Worm (Caenorhabditis elegans) whole organism, midembryonic: Measurements from ENCODE around the gene F53F4.16.

ENCODE experiments used
- T22C8.4 ChIP-seq: fragments of 200-800 bp; sonication (Bioruptor generic); IDR thresholded peaks from 2 replicates; pipeline ENCODE4 v1.3.6; 2022; ENCODE audit warnings: missing genetic modification characterization, missing compliant biosample characterization
- flt-1 ChIP-seq: fragments of 200-800 bp; sonication (Bioruptor generic); IDR thresholded peaks from 2 replicates; pipeline ENCODE4 v1.3.6; 2022; ENCODE audit warnings: missing genetic modification characterization, missing compliant biosample characterization

DNA sequence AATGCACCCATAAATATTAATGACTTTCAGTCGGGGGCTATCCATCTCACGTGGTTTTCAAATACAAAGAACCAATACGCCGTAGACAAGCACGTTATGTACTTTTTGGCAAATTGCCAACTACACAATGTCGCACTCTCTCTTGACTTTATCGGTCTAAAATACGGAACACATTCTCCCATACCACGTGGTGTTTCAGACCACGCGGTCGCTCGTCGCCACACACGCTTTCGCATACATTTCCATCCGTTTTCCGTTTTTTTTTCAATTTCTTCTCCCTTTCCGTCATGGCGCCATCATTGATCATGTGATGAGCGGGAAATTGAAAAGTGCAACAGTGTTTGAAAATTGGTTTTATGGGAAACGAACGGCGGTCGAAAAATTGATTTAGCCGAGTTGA lies 37.0 kb upstream of the F53F4.16 start:
- TF ChIP-seq T22C8.4 (GFP tag; lab: Robert Waterston, UW) (no peak), flt-1 (GFP tag; lab: Robert Waterston, UW) (no peak)
